Worm (Caenorhabditis elegans) whole organism, young adult: ENCODE measurements around the gene K08H10.10.
A peak's percentile ranks its signal among the peaks of the same experiment; 100 is the strongest.

ENCODE experiments used
- B0019.2 ChIP-seq: fragments of 200-800 bp; sonication (Bioruptor generic); conservative IDR thresholded peaks from 2 replicates; pipeline ENCODE4 v1.3.6; 2022; ENCODE audit warnings: missing genetic modification reagents, missing genetic modification characterization, missing compliant biosample characterization
- C06A6.2 ChIP-seq: fragments of 200-800 bp; sonication (Bioruptor generic); conservative IDR thresholded peaks from 2 replicates; pipeline ENCODE4 v1.3.6; 2022; ENCODE audit warnings: missing genetic modification characterization, missing compliant biosample characterization
- F57A8.1 ChIP-seq: fragments of 200-800 bp; sonication (Bioruptor generic); optimal IDR thresholded peaks from 2 replicates; lab custom pipeline; 2018; ENCODE audit warnings: mild to moderate bottlenecking, missing genetic modification characterization, moderate library complexity, missing compliant biosample characterization
- K11D2.4 ChIP-seq: fragments of 200-800 bp; sonication (Bioruptor generic); IDR thresholded peaks from 2 replicates; pipeline ENCODE4 v1.3.6; 2022; ENCODE audit warnings: missing genetic modification reagents, missing genetic modification characterization, missing compliant biosample characterization
- K12H6.12 ChIP-seq: fragments of 200-800 bp; sonication (Bioruptor generic); optimal IDR thresholded peaks from 2 replicates; lab custom pipeline; 2018; ENCODE audit warnings: mild to moderate bottlenecking, missing genetic modification characterization, missing compliant biosample characterization
- Y53G8AR.9 ChIP-seq: fragments of 200-800 bp; sonication (Bioruptor generic); conservative IDR thresholded peaks from 2 replicates; pipeline ENCODE4 v1.3.6; 2022; ENCODE audit warnings: missing genetic modification reagents, missing genetic modification characterization, missing compliant biosample characterization
- ZK185.1 ChIP-seq: sonication (generic microtip); optimal IDR thresholded peaks from 2 replicates; lab custom pipeline; 2016; ENCODE audit warnings: mild to moderate bottlenecking, missing genetic modification characterization, missing compliant biosample characterization; ENCODE audit not compliant: poor library complexity, severe bottlenecking
- atf-7 ChIP-seq: sonication (generic microtip); optimal IDR thresholded peaks from 2 replicates; lab custom pipeline; 2017; ENCODE audit warnings: mild to moderate bottlenecking, missing genetic modification characterization, missing compliant biosample characterization
- attf-3 ChIP-seq: fragments of 200-800 bp; sonication (Bioruptor generic); conservative IDR thresholded peaks from 2 replicates; pipeline ENCODE4 v1.3.6; 2022; ENCODE audit warnings: missing genetic modification reagents, missing genetic modification characterization, missing compliant biosample characterization
- attf-5 ChIP-seq: fragments of 200-800 bp; sonication (Bioruptor generic); optimal IDR thresholded peaks from 2 replicates; lab custom pipeline; 2018; ENCODE audit warnings: mild to moderate bottlenecking, missing genetic modification characterization, missing compliant biosample characterization
- attf-6 ChIP-seq: fragments of 200-800 bp; sonication (Bioruptor generic); IDR thresholded peaks from 2 replicates; pipeline ENCODE4 v1.3.6; 2022; ENCODE audit warnings: missing genetic modification reagents, missing genetic modification characterization, missing compliant biosample characterization
- bed-2 ChIP-seq: fragments of 200-800 bp; sonication (Bioruptor generic); IDR thresholded peaks from 2 replicates; pipeline ENCODE4 v1.3.6; 2022; ENCODE audit warnings: missing genetic modification reagents, missing genetic modification characterization, missing compliant biosample characterization
- cebp-1 ChIP-seq, 2 experiments: fragments of 200-800 bp in 1 of 2; sonication (Bioruptor generic) in 1 of 2; sonication (generic microtip) in 1 of 2; IDR thresholded peaks in 1 of 2; optimal IDR thresholded peaks in 1 of 2; 2 replicates each; pipeline versions ENCODE4 v1.3.6 to Lab custom; 2017 to 2022; ENCODE audit warnings: missing compliant biosample characterization in 2 of 2, missing genetic modification characterization in 2 of 2, mild to moderate bottlenecking in 1 of 2, missing genetic modification reagents in 1 of 2, moderate library complexity in 1 of 2
- ceh-100 ChIP-seq: fragments of 200-800 bp; sonication (Bioruptor generic); IDR thresholded peaks from 2 replicates; pipeline ENCODE4 v1.3.6; 2022; ENCODE audit warnings: missing genetic modification reagents, missing genetic modification characterization, missing compliant biosample characterization
- chd-7 ChIP-seq: sonication (generic microtip); optimal IDR thresholded peaks from 2 replicates; lab custom pipeline; 2016; ENCODE audit warnings: mild to moderate bottlenecking, missing genetic modification characterization, moderate library complexity, missing compliant biosample characterization
- die-1 ChIP-seq: sonication (generic microtip); optimal IDR thresholded peaks from 2 replicates; lab custom pipeline; 2016; ENCODE audit warnings: missing genotype, mild to moderate bottlenecking, missing genetic modification characterization, missing compliant biosample characterization
- dox-1 ChIP-seq: fragments of 200-800 bp; sonication (Bioruptor generic); IDR thresholded peaks from 2 replicates; pipeline ENCODE4 v1.3.6; 2022; ENCODE audit warnings: missing genetic modification reagents, missing genetic modification characterization, missing compliant biosample characterization
- egl-18 ChIP-seq: fragments of 200-800 bp; sonication (Bioruptor generic); IDR thresholded peaks from 2 replicates; pipeline ENCODE4 v1.3.6; 2022; ENCODE audit warnings: missing genetic modification reagents, missing genetic modification characterization, missing compliant biosample characterization
- egrh-3 ChIP-seq: fragments of 200-800 bp; sonication (Bioruptor generic); IDR thresholded peaks from 2 replicates; pipeline ENCODE4 v1.3.6; 2022; ENCODE audit warnings: missing genetic modification reagents, missing genetic modification characterization, missing compliant biosample characterization
- gei-17 ChIP-seq: fragments of 200-800 bp; sonication (Bioruptor generic); optimal IDR thresholded peaks from 2 replicates; lab custom pipeline; 2018; ENCODE audit warnings: mild to moderate bottlenecking, missing genetic modification characterization, missing compliant biosample characterization
- hmg-1.2 ChIP-seq: fragments of 200-800 bp; sonication (Bioruptor generic); IDR thresholded peaks from 2 replicates; pipeline ENCODE4 v1.3.6; 2022; ENCODE audit warnings: missing genetic modification reagents, missing genetic modification characterization, missing compliant biosample characterization
- hrde-1 ChIP-seq: sonication (generic microtip); optimal IDR thresholded peaks from 2 replicates; lab custom pipeline; 2016; ENCODE audit warnings: missing genetic modification characterization, mild to moderate bottlenecking, missing compliant biosample characterization, moderate library complexity, missing genotype, missing genetic modification reagents, borderline replicate concordance
- let-526 ChIP-seq: fragments of 200-800 bp; sonication (Bioruptor generic); IDR thresholded peaks from 2 replicates; pipeline ENCODE4 v1.3.6; 2022; ENCODE audit warnings: missing genetic modification reagents, missing genetic modification characterization, missing compliant biosample characterization
- lin-35 ChIP-seq, 3 experiments: fragments of 150-350 bp in 2 of 3; sonication (generic microtip) in 1 of 3; optimal IDR thresholded peaks; 2 replicates each; lab custom pipeline; 2014 to 2018; ENCODE audit warnings: missing biosample characterization in 3 of 3, missing genetic modification characterization in 3 of 3, missing genetic modification reagents in 3 of 3
- lin-40 ChIP-seq: sonication (generic microtip); optimal IDR thresholded peaks from 2 replicates; lab custom pipeline; 2016; ENCODE audit warnings: missing genetic modification characterization, mild to moderate bottlenecking, missing compliant biosample characterization, missing genotype, missing genetic modification reagents
- madf-10 ChIP-seq: sonication (generic microtip); optimal IDR thresholded peaks from 2 replicates; lab custom pipeline; 2016; ENCODE audit warnings: mild to moderate bottlenecking, missing genetic modification characterization, missing compliant biosample characterization
- madf-6 ChIP-seq: fragments of 200-800 bp; sonication (Bioruptor generic); IDR thresholded peaks from 2 replicates; pipeline ENCODE4 v1.3.6; 2022; ENCODE audit warnings: missing genetic modification reagents, missing genetic modification characterization, missing compliant biosample characterization
- mxl-1 ChIP-seq: sonication (generic microtip); optimal IDR thresholded peaks from 2 replicates; lab custom pipeline; 2016; ENCODE audit warnings: missing genetic modification characterization, missing compliant biosample characterization
- snpc-1.1 ChIP-seq: sonication (generic microtip); optimal IDR thresholded peaks from 2 replicates; lab custom pipeline; 2017; ENCODE audit warnings: missing genetic modification characterization, mild to moderate bottlenecking, missing compliant biosample characterization, antibody characterized with exemption, moderate library complexity, missing genotype, missing genetic modification reagents; ENCODE audit not compliant: insufficient read depth
- snpc-1.3 ChIP-seq: sonication (generic microtip); optimal IDR thresholded peaks from 2 replicates; lab custom pipeline; 2017; ENCODE audit warnings: missing genetic modification characterization, mild to moderate bottlenecking, missing compliant biosample characterization, antibody characterized with exemption, moderate library complexity, missing genotype, missing genetic modification reagents; ENCODE audit not compliant: insufficient read depth
- snpc-4 ChIP-seq, 5 experiments: fragments of 150-350 bp in 1 of 5; sonication (generic microtip) in 4 of 5; optimal IDR thresholded peaks; 2 replicates each; lab custom pipeline; 2014 to 2018; ENCODE audit warnings: missing genetic modification characterization in 5 of 5, missing biosample characterization in 3 of 5, antibody characterized with exemption in 2 of 5, mild to moderate bottlenecking in 2 of 5, missing compliant biosample characterization in 2 of 5, missing genotype in 2 of 5, moderate library complexity in 2 of 5, missing genetic modification reagents in 1 of 5
- somi-1 ChIP-seq: fragments of 200-800 bp; sonication (Bioruptor generic); optimal IDR thresholded peaks from 2 replicates; lab custom pipeline; 2018; ENCODE audit warnings: mild to moderate bottlenecking, missing genetic modification characterization, missing compliant biosample characterization
- sptf-2 ChIP-seq: fragments of 200-800 bp; sonication (Bioruptor generic); optimal IDR thresholded peaks from 2 replicates; lab custom pipeline; 2018; ENCODE audit warnings: mild to moderate bottlenecking, missing genetic modification characterization, missing compliant biosample characterization
- tlf-1 ChIP-seq: fragments of 200-800 bp; sonication (Bioruptor generic); optimal IDR thresholded peaks from 2 replicates; lab custom pipeline; 2018; ENCODE audit warnings: mild to moderate bottlenecking, missing genetic modification characterization, missing compliant biosample characterization
- zfh-2 ChIP-seq: fragments of 200-800 bp; sonication (Bioruptor generic); conservative IDR thresholded peaks from 2 replicates; pipeline ENCODE4 v1.3.6; 2022; ENCODE audit warnings: missing genetic modification reagents, missing genetic modification characterization, missing compliant biosample characterization
- zim-3 ChIP-seq: sonication (generic microtip); optimal IDR thresholded peaks from 2 replicates; lab custom pipeline; 2017; ENCODE audit warnings: mild to moderate bottlenecking, missing genetic modification characterization, moderate library complexity, missing compliant biosample characterization
- ztf-22 ChIP-seq: fragments of 200-800 bp; sonication (Bioruptor generic); optimal IDR thresholded peaks from 2 replicates; lab custom pipeline; 2018; ENCODE audit warnings: mild to moderate bottlenecking, missing genetic modification characterization, moderate library complexity, missing compliant biosample characterization
- ztf-25 ChIP-seq: fragments of 200-800 bp; sonication (Bioruptor generic); IDR thresholded peaks from 2 replicates; pipeline ENCODE4 v1.3.6; 2022; ENCODE audit warnings: missing genetic modification reagents, missing genetic modification characterization, missing compliant biosample characterization
- ztf-26 ChIP-seq: sonication (generic microtip); optimal IDR thresholded peaks from 2 replicates; lab custom pipeline; 2017; ENCODE audit warnings: missing genetic modification characterization, missing compliant biosample characterization
- ztf-6 ChIP-seq: fragments of 200-800 bp; sonication (Bioruptor generic); IDR thresholded peaks from 2 replicates; pipeline ENCODE4 v1.3.6; 2022; ENCODE audit warnings: missing genetic modification reagents, missing genetic modification characterization, missing compliant biosample characterization

The K08H10.10 gene

ce11 chrV:10035586-10035985 lies 34.7 kb downstream of the K08H10.10 start:
- TF ChIP-seq bed-2 (GFP tag; lab: Robert Waterston, UW) (no peak), cebp-1 (GFP tag; IDR thresholded peaks at IDR 0.05; lab: Robert Waterston, UW) (no peak), cebp-1 (tag; optimal IDR thresholded peaks at IDR 0.05; lab: Kevin White, UChicago) (no peak), tlf-1 (no peak), B0019.2 (no peak), gei-17 (no peak), C06A6.2 (GFP tag; lab: Robert Waterston, UW) (no peak)
- TF ChIP-seq, all 124 proteins: peak for 0

ce11 chrV:10036275-10036674 lies 35.4 kb downstream of the K08H10.10 start, which contains the start of gene T06E8.2:
Gene T06E8.2 (minus strand): TSS chrV:10036413.
- no peak for TF ChIP-seq madf-6 (GFP tag; lab: Robert Waterston, UW)
- peak; percentile 52 for TF ChIP-seq chd-7
- no peak for TF ChIP-seq snpc-1.1 (tag; lab: Kevin White, UChicago)
- peak; percentile 31 for TF ChIP-seq K12H6.12
- TF ChIP-seq lin-40, result peak; percentile 26
- no peak for TF ChIP-seq ztf-22 (GFP tag; lab: Kevin White, UChicago)
- TF ChIP-seq hrde-1, result no peak
- TF ChIP-seq C06A6.2 (GFP tag; lab: Robert Waterston, UW), result no peak
- TF ChIP-seq somi-1 (GFP tag; lab: Kevin White, UChicago), result peak; percentile 66
- TF ChIP-seq die-1 (tag; lab: Kevin White, UChicago), result peak; percentile 11
- TF ChIP-seq Y53G8AR.9, result 0 out of 2 replicates have a peak, but pooled peaks have one; percentile 31
- no peak for TF ChIP-seq let-526 (GFP tag; lab: Robert Waterston, UW)
- TF ChIP-seq lin-35 (GFP tag; optimal IDR thresholded peaks at IDR 0.05; lab: Kevin White, UChicago), result no peak
- peak; percentile 61; the same call in 1 of the 2 replicates for TF ChIP-seq hmg-1.2
- no peak for TF ChIP-seq cebp-1 (GFP tag; IDR thresholded peaks at IDR 0.05; lab: Robert Waterston, UW)
- peak; percentile 12 for TF ChIP-seq cebp-1 (tag; optimal IDR thresholded peaks at IDR 0.05; lab: Kevin White, UChicago)

DNA sequence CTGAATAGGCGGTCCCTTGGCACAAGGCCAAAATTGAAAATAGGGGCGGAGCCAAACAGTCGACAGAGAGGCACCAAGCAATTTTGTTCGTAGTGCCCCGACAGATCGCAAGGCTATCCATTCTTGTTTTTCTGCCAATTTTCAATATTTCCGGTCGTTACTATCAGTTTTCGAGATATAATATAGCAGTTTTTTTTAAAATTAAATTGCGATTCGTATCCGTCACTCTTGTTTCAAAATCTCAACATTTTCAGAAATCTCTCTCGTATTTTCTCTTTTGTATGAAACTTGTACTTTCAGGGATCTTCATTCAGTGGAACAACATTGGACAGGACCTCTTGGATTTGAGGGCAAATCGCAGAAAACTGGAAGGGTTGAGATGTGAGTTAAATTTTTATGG lies 36.2 kb downstream of the K08H10.10 start, which contains the start of gene F57A8.1:
TSS of gene F57A8.1 (plus strand) at position 301 of the 400 bp plus-strand sequence.
- TF ChIP-seq ZK185.1, result no peak

DNA sequence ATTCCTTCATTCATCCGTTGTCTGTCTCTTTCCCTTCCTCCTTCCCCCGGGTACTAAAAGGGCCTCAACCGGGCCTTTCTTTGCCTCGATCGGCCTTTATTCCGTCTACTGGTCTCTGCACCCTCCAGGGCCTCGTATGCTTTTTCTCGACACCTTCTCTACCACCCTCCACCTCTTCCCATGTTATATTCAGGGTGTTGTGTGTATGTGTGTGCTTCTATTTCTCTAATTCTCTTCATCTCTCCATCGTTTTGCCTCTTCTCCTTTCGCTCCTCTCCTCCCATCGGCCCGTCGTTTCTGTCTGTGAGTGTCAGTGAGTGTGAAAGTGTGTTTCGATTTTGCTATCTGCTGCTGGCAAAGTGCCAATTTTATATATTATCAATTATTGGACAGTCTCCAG lies 39.0 kb downstream of the K08H10.10 start:
- TF ChIP-seq sptf-2 (GFP tag; lab: Kevin White, UChicago), result peak; percentile 13
- 0 out of 2 replicates have a peak, but pooled peaks have one; percentile 15 for TF ChIP-seq C06A6.2 (GFP tag; lab: Robert Waterston, UW)
- TF ChIP-seq attf-3 (GFP tag; lab: Robert Waterston, UW), result 0 out of 2 replicates have a peak, but pooled peaks have one; percentile 22
- peak; percentile 47 for TF ChIP-seq madf-10 (tag; lab: Kevin White, UChicago)
- TF ChIP-seq zfh-2 (GFP tag; lab: Robert Waterston, UW), result peak; percentile 79
- peak; percentile 69 for TF ChIP-seq dox-1
- 0 out of 2 replicates have a peak, but pooled peaks have one; percentile 33 for TF ChIP-seq K11D2.4 (GFP tag; lab: Robert Waterston, UW)
- TF ChIP-seq snpc-4 (GFP tag; optimal IDR thresholded peaks at IDR 0.05; lab: Kevin White, UChicago), result no peak
- TF ChIP-seq snpc-4 (tag; optimal IDR thresholded peaks at IDR 0.05; lab: Kevin White, UChicago), result peak in 2 of 4 experiments; percentile 31 to 48
- TF ChIP-seq F57A8.1 (GFP tag; lab: Kevin White, UChicago), result no peak
- no peak for TF ChIP-seq attf-6 (GFP tag; lab: Robert Waterston, UW)
- TF ChIP-seq mxl-1, result no peak
- no peak for TF ChIP-seq ztf-6 (GFP tag; lab: Robert Waterston, UW)
- TF ChIP-seq gei-17, result peak; percentile 22
- TF ChIP-seq let-526 (GFP tag; lab: Robert Waterston, UW), result 0 out of 2 replicates have a peak, but pooled peaks have one; percentile 65
- TF ChIP-seq ztf-26 (tag; lab: Kevin White, UChicago), result peak; percentile 54
- TF ChIP-seq snpc-1.3, result no peak
- TF ChIP-seq ceh-100, result no peak
- TF ChIP-seq egl-18 (GFP tag; lab: Robert Waterston, UW), result no peak
- no peak for TF ChIP-seq zim-3 (tag; lab: Kevin White, UChicago)
- TF ChIP-seq attf-5, result peak; percentile 32
- peak; percentile 38 for TF ChIP-seq atf-7
- peak; percentile 48 for TF ChIP-seq egrh-3 (GFP tag; lab: Robert Waterston, UW)
- TF ChIP-seq K12H6.12, result peak; percentile 49
- TF ChIP-seq hmg-1.2, result peak; percentile 83
- TF ChIP-seq ztf-25 (GFP tag; lab: Robert Waterston, UW), result no peak
